Worm (Caenorhabditis elegans) whole organism, mixed stage, embryonic: Measurements from ENCODE around the gene lsy-2.

Experiments
- mep-1 ChIP-seq: fragments of 150-350 bp; optimal IDR thresholded peaks from 2 replicates; lab custom pipeline; 2017; ENCODE audit warnings: missing biosample characterization, missing genetic modification reagents, missing genetic modification characterization, inconsistent platforms
- nhr-237 ChIP-seq: fragments of 150-350 bp; optimal IDR thresholded peaks from 2 replicates; lab custom pipeline; 2014; ENCODE audit warnings: missing biosample characterization, missing genetic modification characterization
- nhr-28 ChIP-seq: fragments of 150-350 bp; optimal IDR thresholded peaks from 2 replicates; lab custom pipeline; 2014; ENCODE audit warnings: missing biosample characterization, missing genetic modification characterization
- snpc-4 ChIP-seq: fragments of 150-350 bp; optimal IDR thresholded peaks from 2 replicates; lab custom pipeline; 2014; ENCODE audit warnings: missing biosample characterization, missing genetic modification characterization

ce11 chrX:2108682-2109081 is 19.2 kb downstream of the lsy-2 start, which contains the start of gene F53B1.2:
- TF ChIP-seq nhr-237 (tag; lab: Kevin White, UChicago) (no peak), nhr-28 (tag; lab: Kevin White, UChicago) (no peak), snpc-4 (tag; lab: Kevin White, UChicago) (no peak), mep-1 (tag; lab: Kevin White, UChicago) (no peak)
